Fruit fly (Drosophila melanogaster) whole organism, prepupa: ENCODE data around the gene CG33346.

Source experiments
- CG34406 ChIP-seq: fragments of 200-800 bp; sonication (Bioruptor generic); optimal IDR thresholded peaks from 3 replicates; lab custom pipeline; 2016; ENCODE audit warnings: missing biosample characterization, missing genetic modification characterization
- Eip93F ChIP-seq: fragments of 200-800 bp; sonication (Bioruptor generic); optimal IDR thresholded peaks from 2 replicates; lab custom pipeline; 2016; ENCODE audit warnings: missing biosample characterization, mild to moderate bottlenecking, missing genetic modification characterization
- Hr38 ChIP-seq: sonication (Bioruptor generic); optimal IDR thresholded peaks from 2 replicates; lab custom pipeline; 2016; ENCODE audit warnings: missing biosample characterization, missing genetic modification characterization
- Lpt ChIP-seq: fragments of 200-800 bp; sonication (Bioruptor generic); optimal IDR thresholded peaks from 3 replicates; lab custom pipeline; 2016; ENCODE audit warnings: missing biosample characterization, missing genetic modification characterization
- Met ChIP-seq: fragments of 200-800 bp; sonication (Bioruptor generic); optimal IDR thresholded peaks from 3 replicates; lab custom pipeline; 2016; ENCODE audit warnings: missing biosample characterization, missing genetic modification characterization
- Smox ChIP-seq: fragments of 200-800 bp; sonication (Bioruptor generic); optimal IDR thresholded peaks from 3 replicates; lab custom pipeline; 2016; ENCODE audit warnings: missing biosample characterization, missing genetic modification characterization
- salr ChIP-seq, 2 experiments: fragments of 200-800 bp; sonication (Bioruptor generic); optimal IDR thresholded peaks; 3 replicates each; lab custom pipeline; 2016 to 2018; ENCODE audit warnings: missing biosample characterization in 2 of 2, missing genetic modification characterization in 2 of 2, mild to moderate bottlenecking in 1 of 2

DNA sequence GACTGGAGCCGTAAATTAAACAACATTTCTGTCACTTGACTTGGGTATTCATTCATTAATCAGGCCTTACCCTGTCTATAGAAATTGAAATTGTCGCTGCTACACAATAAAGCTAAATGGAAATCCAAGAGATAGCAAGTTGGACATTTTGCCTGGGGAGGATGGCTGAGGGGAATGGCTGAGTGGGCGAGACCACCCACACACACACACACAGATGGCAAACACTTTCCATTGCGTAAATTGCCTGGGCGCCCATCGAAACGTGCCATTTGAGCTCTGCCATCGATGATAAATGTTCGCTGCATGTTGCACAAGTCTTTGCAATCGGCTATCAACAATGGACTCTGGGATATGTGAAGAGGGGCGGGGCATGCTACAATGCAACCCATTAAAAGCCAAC lies 41.8 kb upstream of the CG33346 start:
- TF ChIP-seq Lpt (GFP tag; lab: Kevin White, UChicago) (no peak), Met (GFP tag; lab: Kevin White, UChicago) (no peak), CG34406 (GFP tag; lab: Kevin White, UChicago) (no peak), Eip93F (GFP tag; lab: Kevin White, UChicago) (no peak), Smox (GFP tag; lab: Kevin White, UChicago) (no peak), salr (GFP tag; optimal IDR thresholded peaks at IDR 0.05; lab: Kevin White, UChicago) (no peak), Hr38 (GFP tag; lab: Kevin White, UChicago) (no peak)
